Worm (Caenorhabditis elegans) whole organism, mixed stage, embryonic: ENCODE results near the gene Y45F3A.8.

ENCODE experiments used
- blmp-1 ChIP-seq: fragments of 150-350 bp; optimal IDR thresholded peaks from 2 replicates; lab custom pipeline; 2014; ENCODE audit warnings: missing biosample characterization, missing genetic modification characterization
- lsy-2 ChIP-seq: fragments of 150-350 bp; optimal IDR thresholded peaks from 2 replicates; lab custom pipeline; 2014; ENCODE audit warnings: missing biosample characterization, missing genetic modification characterization
- nhr-12 ChIP-seq: fragments of 150-350 bp; optimal IDR thresholded peaks from 2 replicates; lab custom pipeline; 2014; ENCODE audit warnings: missing biosample characterization, missing genetic modification characterization
- nhr-237 ChIP-seq: fragments of 150-350 bp; optimal IDR thresholded peaks from 2 replicates; lab custom pipeline; 2014; ENCODE audit warnings: missing biosample characterization, missing genetic modification characterization
- pha-4 ChIP-seq: fragments of 150-350 bp; optimal IDR thresholded peaks from 2 replicates; lab custom pipeline; 2018; ENCODE audit warnings: missing biosample characterization, missing genetic modification reagents, missing genetic modification characterization
- sem-2 ChIP-seq: fragments of 200-800 bp; sonication (Bioruptor generic); optimal IDR thresholded peaks from 2 replicates; lab custom pipeline; 2018; ENCODE audit warnings: mild to moderate bottlenecking, missing genetic modification characterization, missing compliant biosample characterization
- unc-39 ChIP-seq: fragments of 150-350 bp; optimal IDR thresholded peaks from 2 replicates; lab custom pipeline; 2014; ENCODE audit warnings: missing biosample characterization, missing genetic modification characterization
- zip-8 ChIP-seq: fragments of 150-350 bp; optimal IDR thresholded peaks from 2 replicates; lab custom pipeline; 2014; ENCODE audit warnings: missing biosample characterization, missing genetic modification characterization

DNA sequence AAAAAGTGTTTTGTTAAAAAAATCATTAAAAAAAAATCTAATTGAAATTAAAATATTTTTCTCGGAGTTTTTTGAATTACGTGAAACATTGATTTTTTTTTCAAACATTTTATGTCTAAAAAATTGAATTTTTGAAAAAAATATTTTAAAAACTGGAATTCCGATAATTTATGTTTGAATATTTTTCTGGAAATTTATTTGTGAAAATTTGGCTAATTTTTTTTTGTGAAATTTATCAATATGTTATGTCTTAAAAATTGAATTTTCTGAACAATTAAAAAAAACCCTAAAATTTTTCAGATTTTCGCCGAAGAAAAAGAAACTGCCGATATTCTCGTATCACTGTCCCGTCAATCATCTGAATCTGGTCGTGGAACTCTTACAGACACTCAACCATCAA lies 19.7 kb upstream of the Y45F3A.8 start, which contains the start of gene Y39A1A.24:
- TF ChIP-seq nhr-237 (tag; lab: Kevin White, UChicago) (no peak), nhr-12 (tag; lab: Kevin White, UChicago) (no peak), unc-39 (tag; lab: Kevin White, UChicago) (no peak), zip-8 (tag; lab: Kevin White, UChicago) (no peak), pha-4 (tag; lab: Kevin White, UChicago) (no peak), lsy-2 (tag; lab: Kevin White, UChicago) (no peak), sem-2 (GFP tag; lab: Kevin White, UChicago) (no peak), blmp-1 (tag; lab: Kevin White, UChicago) (no peak)
